Fruit fly (Drosophila melanogaster): ENCODE measurements around the gene Obp83b.

DNA sequence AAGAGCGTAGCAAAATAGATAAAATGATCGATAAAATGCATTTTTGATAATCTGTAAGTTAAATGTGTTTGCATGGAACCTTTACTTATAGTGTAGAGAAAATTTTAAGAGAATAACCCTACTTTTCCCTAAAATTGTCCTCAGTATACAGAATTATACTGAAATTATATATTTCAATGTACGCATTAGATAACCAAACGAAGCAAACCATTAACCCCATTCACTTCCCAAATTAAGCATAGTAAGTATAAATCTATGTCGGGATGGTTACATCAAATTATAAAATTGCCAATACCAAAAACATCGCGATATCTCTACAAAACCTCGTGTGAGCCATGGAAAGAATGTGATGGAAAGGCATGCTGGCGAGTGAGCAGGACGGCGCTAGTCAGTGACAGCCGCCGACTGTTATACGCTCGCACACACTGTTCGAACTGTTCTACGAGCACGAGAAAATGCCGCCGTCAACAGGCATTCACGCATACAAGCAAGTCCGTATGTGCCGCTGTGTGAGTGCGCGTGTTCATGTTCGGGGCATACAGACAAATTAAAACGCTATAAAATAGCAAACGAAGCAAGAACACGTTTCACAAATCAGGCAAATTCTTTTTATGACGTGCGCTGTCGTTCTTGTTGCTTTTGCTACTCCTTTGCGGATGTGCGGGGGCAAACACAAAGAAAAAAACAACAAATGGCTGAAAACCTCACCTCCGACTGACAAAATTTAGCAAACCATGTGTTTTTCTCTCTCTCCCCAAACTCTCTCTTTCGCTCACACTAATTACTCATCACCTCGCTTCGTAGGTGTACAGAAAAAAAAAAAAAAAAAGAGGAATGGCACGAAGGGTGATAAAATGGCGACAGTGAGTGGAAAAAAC is 30.7 kb upstream of the Obp83b start:
- TF ChIP-seq h (optimal IDR thresholded peaks at IDR 0.05), result no peak
- no peak for TF ChIP-seq insv (optimal IDR thresholded peaks at IDR 0.05)
- TF ChIP-seq psq (optimal IDR thresholded peaks at IDR 0.05), result no peak
- no peak for TF ChIP-seq Sin3A (optimal IDR thresholded peaks at IDR 0.05)
- no peak for TF ChIP-seq Myc (optimal IDR thresholded peaks at IDR 0.05)

All from Kc167 (cell line).